Fruit fly (Drosophila melanogaster): ENCODE data around the gene BoYb.

BoYb gene

dm6 chr3L:22878723-22879343, 22.9 kb upstream of the BoYb start, which contains the start of the genes Chro and Ssl1 (continued):
- TF ChIP-seq CTCF (GFP tag; optimal IDR thresholded peaks at IDR 0.05) = peak; percentile 80
- TF ChIP-seq CG8478 (optimal IDR thresholded peaks at IDR 0.05) = no peak
- peak; percentile 99 for TF ChIP-seq CG3407 (GFP tag; optimal IDR thresholded peaks at IDR 0.05)
- peak; percentile 100 for TF ChIP-seq tio (GFP tag; optimal IDR thresholded peaks at IDR 0.05)
- peak; percentile 94 for TF ChIP-seq CG14965 (GFP tag; optimal IDR thresholded peaks at IDR 0.05; ENCODE audit: borderline replicate concordance)
- TF ChIP-seq tll (GFP tag; optimal IDR thresholded peaks at IDR 0.05) = peak; percentile 82 to 88
- TF ChIP-seq CG8765 (GFP tag; IDR thresholded peaks at IDR 0.05) = peak; percentile 100
- peak; percentile 100 for TF ChIP-seq btn (GFP tag; optimal IDR thresholded peaks at IDR 0.05)
- TF ChIP-seq CG2875 (GFP tag; optimal IDR thresholded peaks at IDR 0.05) = peak; percentile 100
- peak; percentile 100 for TF ChIP-seq CG18764 (GFP tag; optimal IDR thresholded peaks at IDR 0.05)
- TF ChIP-seq kah (GFP tag; optimal IDR thresholded peaks at IDR 0.05) = peak; percentile 98
- TF ChIP-seq hth (optimal IDR thresholded peaks at IDR 0.05) = no peak
- peak; percentile 100 for TF ChIP-seq gcm (GFP tag; optimal IDR thresholded peaks at IDR 0.05)
- TF ChIP-seq run (tag; optimal IDR thresholded peaks at IDR 0.05) = peak; percentile 100
- TF ChIP-seq Oaz (GFP tag; IDR thresholded peaks at IDR 0.05) = peak; percentile 100
- TF ChIP-seq Hsf (GFP tag; optimal IDR thresholded peaks at IDR 0.05) = peak; percentile 100
- peak; percentile 100 for TF ChIP-seq CG32767 (GFP tag; IDR thresholded peaks at IDR 0.05)
- TF ChIP-seq ssp (GFP tag; IDR thresholded peaks at IDR 0.05) = peak; percentile 98
- peak; percentile 100 for TF ChIP-seq sens (GFP tag)
- TF ChIP-seq Blimp-1 (GFP tag; optimal IDR thresholded peaks at IDR 0.05) = peak; percentile 99
- peak; percentile 95 for TF ChIP-seq MESR4 (GFP tag; optimal IDR thresholded peaks at IDR 0.05)
- TF ChIP-seq CG9609 (GFP tag; optimal IDR thresholded peaks at IDR 0.05) = peak; percentile 100
- peak; percentile 100 for TF ChIP-seq CG8290 (GFP tag; optimal IDR thresholded peaks at IDR 0.05)
- peak; percentile 99 to 100 for TF ChIP-seq CG8290 (tag; optimal IDR thresholded peaks at IDR 0.05)
- peak; percentile 100 for TF ChIP-seq sima (GFP tag; optimal IDR thresholded peaks at IDR 0.05)
- peak; percentile 100 for TF ChIP-seq Hr51 (GFP tag; optimal IDR thresholded peaks at IDR 0.05)
- TF ChIP-seq pho (GFP tag; optimal IDR thresholded peaks at IDR 0.05) = peak; percentile 100
- peak; percentile 100 for TF ChIP-seq CG3847 (GFP tag; IDR thresholded peaks at IDR 0.05)
- TF ChIP-seq CG34224 (GFP tag; IDR thresholded peaks at IDR 0.05; ENCODE audit: partially characterized antibody) = 0 out of 3 replicates have a peak, but pooled peaks have one; percentile 28
- TF ChIP-seq CG6272 (GFP tag; IDR thresholded peaks at IDR 0.05) = peak; percentile 100
- peak; percentile 99 for TF ChIP-seq gsb (GFP tag; IDR thresholded peaks at IDR 0.05)
- peak; percentile 100 for TF ChIP-seq en (GFP tag; optimal IDR thresholded peaks at IDR 0.05)
- TF ChIP-seq CG15601 (tag; optimal IDR thresholded peaks at IDR 0.05) = peak; percentile 99
- TF ChIP-seq CG4282 (GFP tag; optimal IDR thresholded peaks at IDR 0.05) = peak; percentile 100
- TF ChIP-seq CG3163 (GFP tag; optimal IDR thresholded peaks at IDR 0.05) = peak; percentile 97
- TF ChIP-seq Drgx (GFP tag; IDR thresholded peaks at IDR 0.05) = peak; percentile 100
- peak; percentile 99 for TF ChIP-seq p53 (GFP tag; optimal IDR thresholded peaks at IDR 0.05)
- peak; percentile 99 for TF ChIP-seq CG6683 (GFP tag; optimal IDR thresholded peaks at IDR 0.05)
- TF ChIP-seq pum (GFP tag; optimal IDR thresholded peaks at IDR 0.05) = peak; percentile 100
- peak; percentile 99 for TF ChIP-seq wdn (GFP tag; IDR thresholded peaks at IDR 0.05)
- TF ChIP-seq TFAM (GFP tag; optimal IDR thresholded peaks at IDR 0.05) = peak; percentile 97
- TF ChIP-seq Dll (GFP tag; IDR thresholded peaks at IDR 0.05; ENCODE audit: partially characterized antibody) = no peak; the same call in 3 of the 4 replicates
- peak; percentile 89 for TF ChIP-seq z (GFP tag; IDR thresholded peaks at IDR 0.05)
- TF ChIP-seq CG11398 (GFP tag; optimal IDR thresholded peaks at IDR 0.05) = peak; percentile 100
- peak; percentile 100 for TF ChIP-seq CG4854 (GFP tag; optimal IDR thresholded peaks at IDR 0.05)
- peak; percentile 99 for TF ChIP-seq CG7987 (GFP tag; optimal IDR thresholded peaks at IDR 0.05)
- peak; percentile 100 for TF ChIP-seq Xrp1 (GFP tag; IDR thresholded peaks at IDR 0.05)
- TF ChIP-seq CG17328 (GFP tag; IDR thresholded peaks at IDR 0.05) = peak; percentile 100
- TF ChIP-seq usp (GFP tag; optimal IDR thresholded peaks at IDR 0.05) = no peak
- peak; percentile 100 for TF ChIP-seq Fer3 (tag; optimal IDR thresholded peaks at IDR 0.05)
- peak; percentile 99 for TF ChIP-seq CG33557 (GFP tag; optimal IDR thresholded peaks at IDR 0.05)

Data from whole organism, embryonic.